Worm (Caenorhabditis elegans) whole organism, late embryonic: ENCODE data around the gene str-79.
A peak's percentile ranks its signal among the peaks of the same experiment; 100 is the strongest.

ENCODE experiments used
- C08G9.2 ChIP-seq: sonication (generic microtip); optimal IDR thresholded peaks from 2 replicates; lab custom pipeline; 2016; ENCODE audit warnings: mild to moderate bottlenecking, missing genetic modification characterization, moderate library complexity, missing compliant biosample characterization
- ama-1 ChIP-seq: fragments of 150-350 bp; optimal IDR thresholded peaks from 2 replicates; lab custom pipeline; 2014
- ceh-14 ChIP-seq: sonication (generic microtip); optimal IDR thresholded peaks from 2 replicates; lab custom pipeline; 2016; ENCODE audit warnings: missing genotype, missing genetic modification characterization, missing compliant biosample characterization
- ceh-18 ChIP-seq: sonication (generic microtip); optimal IDR thresholded peaks from 2 replicates; lab custom pipeline; 2016; ENCODE audit warnings: missing genetic modification characterization, missing compliant biosample characterization
- ceh-19 ChIP-seq: fragments of 200-800 bp; sonication (Bioruptor generic); optimal IDR thresholded peaks from 2 replicates; lab custom pipeline; 2018; ENCODE audit warnings: mild to moderate bottlenecking, missing genetic modification characterization, missing compliant biosample characterization
- ceh-2 ChIP-seq: sonication (generic microtip); optimal IDR thresholded peaks from 2 replicates; lab custom pipeline; 2016; ENCODE audit warnings: missing genotype, missing genetic modification characterization, missing compliant biosample characterization
- ceh-22 ChIP-seq: sonication (generic microtip); optimal IDR thresholded peaks from 2 replicates; lab custom pipeline; 2017; ENCODE audit warnings: missing biosample characterization, missing genetic modification characterization
- ceh-24 ChIP-seq: sonication (generic microtip); optimal IDR thresholded peaks from 2 replicates; lab custom pipeline; 2016; ENCODE audit warnings: mild to moderate bottlenecking, missing genetic modification characterization, missing compliant biosample characterization
- ceh-31 ChIP-seq: sonication (generic microtip); optimal IDR thresholded peaks from 2 replicates; lab custom pipeline; 2016; ENCODE audit warnings: missing genetic modification characterization, missing compliant biosample characterization
- ceh-45 ChIP-seq: fragments of 200-800 bp; sonication (Bioruptor generic); IDR thresholded peaks from 2 replicates; pipeline ENCODE4 v1.3.6; 2022; ENCODE audit warnings: missing genetic modification reagents, missing genetic modification characterization, missing compliant biosample characterization
- ceh-48 ChIP-seq: sonication (generic microtip); optimal IDR thresholded peaks from 2 replicates; lab custom pipeline; 2016; ENCODE audit warnings: missing genetic modification characterization, inconsistent platforms, missing compliant biosample characterization
- ceh-6 ChIP-seq: fragments of 200-800 bp; sonication (Bioruptor generic); optimal IDR thresholded peaks from 2 replicates; lab custom pipeline; 2018; ENCODE audit warnings: mild to moderate bottlenecking, missing genetic modification characterization, missing compliant biosample characterization
- ceh-9 ChIP-seq: sonication (generic microtip); optimal IDR thresholded peaks from 2 replicates; lab custom pipeline; 2016; ENCODE audit warnings: mild to moderate bottlenecking, missing genetic modification characterization, inconsistent platforms, missing compliant biosample characterization
- che-1 ChIP-seq: sonication (generic microtip); optimal IDR thresholded peaks from 2 replicates; lab custom pipeline; 2016; ENCODE audit warnings: mild to moderate bottlenecking, missing genetic modification characterization, missing compliant biosample characterization
- dmd-4 ChIP-seq: sonication (generic microtip); optimal IDR thresholded peaks from 2 replicates; lab custom pipeline; 2016; ENCODE audit warnings: borderline replicate concordance, missing genetic modification characterization, missing compliant biosample characterization
- elt-2 ChIP-seq: sonication (generic microtip); optimal IDR thresholded peaks from 2 replicates; lab custom pipeline; 2016; ENCODE audit warnings: missing genetic modification reagents, missing genetic modification characterization, missing compliant biosample characterization
- fax-1 ChIP-seq: sonication (generic microtip); optimal IDR thresholded peaks from 2 replicates; lab custom pipeline; 2016; ENCODE audit warnings: missing genotype, missing genetic modification characterization, missing compliant biosample characterization
- fkh-10 ChIP-seq: fragments of 150-350 bp; optimal IDR thresholded peaks from 2 replicates; lab custom pipeline; 2014; ENCODE audit warnings: missing biosample characterization, missing genetic modification reagents, missing genetic modification characterization
- hlh-13 ChIP-seq: fragments of 200-800 bp; sonication (Bioruptor generic); optimal IDR thresholded peaks from 2 replicates; lab custom pipeline; 2018; ENCODE audit warnings: mild to moderate bottlenecking, missing genetic modification characterization, missing compliant biosample characterization
- hlh-15 ChIP-seq: sonication (generic microtip); optimal IDR thresholded peaks from 2 replicates; lab custom pipeline; 2016; ENCODE audit warnings: missing genetic modification characterization, missing compliant biosample characterization
- hlh-6 ChIP-seq: sonication (generic microtip); optimal IDR thresholded peaks from 2 replicates; lab custom pipeline; 2016; ENCODE audit warnings: missing genotype, missing genetic modification characterization, missing compliant biosample characterization
- hlh-8 ChIP-seq: sonication (generic microtip); optimal IDR thresholded peaks from 2 replicates; lab custom pipeline; 2016; ENCODE audit warnings: missing genotype, missing genetic modification characterization, missing compliant biosample characterization
- lim-6 ChIP-seq: sonication (generic microtip); optimal IDR thresholded peaks from 2 replicates; lab custom pipeline; 2016; ENCODE audit warnings: missing genetic modification characterization, missing compliant biosample characterization
- lin-11 ChIP-seq: fragments of 200-800 bp; sonication (Bioruptor generic); optimal IDR thresholded peaks from 2 replicates; lab custom pipeline; 2018; ENCODE audit warnings: mild to moderate bottlenecking, missing genetic modification characterization, missing compliant biosample characterization
- mec-3 ChIP-seq: sonication (generic microtip); optimal IDR thresholded peaks from 2 replicates; lab custom pipeline; 2016; ENCODE audit warnings: borderline replicate concordance, missing genetic modification characterization, missing compliant biosample characterization
- nfya-1 ChIP-seq: sonication (generic microtip); optimal IDR thresholded peaks from 2 replicates; lab custom pipeline; 2017; ENCODE audit warnings: missing genetic modification characterization, mild to moderate bottlenecking, missing compliant biosample characterization, antibody characterized with exemption, moderate library complexity
- pag-3 ChIP-seq: sonication (generic microtip); optimal IDR thresholded peaks from 2 replicates; lab custom pipeline; 2016; ENCODE audit warnings: missing compliant biosample characterization, missing genetic modification characterization, borderline replicate concordance
- pha-2 ChIP-seq: sonication (generic microtip); optimal IDR thresholded peaks from 2 replicates; lab custom pipeline; 2017; ENCODE audit warnings: mild to moderate bottlenecking, missing genetic modification characterization, missing compliant biosample characterization
- pha-4 ChIP-seq: fragments of 150-350 bp; optimal IDR thresholded peaks from 2 replicates; lab custom pipeline; 2018; ENCODE audit warnings: missing biosample characterization, missing genetic modification reagents, missing genetic modification characterization
- pros-1 ChIP-seq: fragments of 150-350 bp; optimal IDR thresholded peaks from 2 replicates; lab custom pipeline; 2014; ENCODE audit warnings: missing biosample characterization, missing genetic modification reagents, missing genetic modification characterization
- rnt-1 ChIP-seq: sonication (generic microtip); optimal IDR thresholded peaks from 2 replicates; lab custom pipeline; 2016; ENCODE audit warnings: missing genetic modification characterization, missing compliant biosample characterization
- sdc-2 ChIP-seq: sonication (generic microtip); optimal IDR thresholded peaks from 2 replicates; lab custom pipeline; 2016; ENCODE audit warnings: missing genotype, missing genetic modification characterization, missing compliant biosample characterization
- sox-4 ChIP-seq: sonication (generic microtip); optimal IDR thresholded peaks from 2 replicates; lab custom pipeline; 2017; ENCODE audit warnings: mild to moderate bottlenecking, missing genetic modification characterization, inconsistent platforms, missing compliant biosample characterization
- tbx-2 ChIP-seq: sonication (generic microtip); optimal IDR thresholded peaks from 2 replicates; lab custom pipeline; 2016; ENCODE audit warnings: missing genetic modification characterization, missing compliant biosample characterization
- unc-3 ChIP-seq, 2 experiments: fragments of 200-800 bp in 1 of 2; sonication (Bioruptor generic) in 1 of 2; sonication (generic microtip) in 1 of 2; conservative IDR thresholded peaks in 1 of 2; optimal IDR thresholded peaks in 1 of 2; 2 replicates each; pipeline versions ENCODE4 v1.3.6 to Lab custom; 2016 to 2022; ENCODE audit warnings: missing compliant biosample characterization in 2 of 2, missing genetic modification characterization in 2 of 2, missing genetic modification reagents in 1 of 2
- unc-42 ChIP-seq: sonication (generic microtip); optimal IDR thresholded peaks from 2 replicates; lab custom pipeline; 2016; ENCODE audit warnings: missing genotype, missing genetic modification characterization, missing compliant biosample characterization
- unc-55 ChIP-seq: sonication (generic microtip); optimal IDR thresholded peaks from 2 replicates; lab custom pipeline; 2017; ENCODE audit warnings: missing biosample characterization, missing genetic modification reagents, missing genetic modification characterization

The str-79 gene

DNA sequence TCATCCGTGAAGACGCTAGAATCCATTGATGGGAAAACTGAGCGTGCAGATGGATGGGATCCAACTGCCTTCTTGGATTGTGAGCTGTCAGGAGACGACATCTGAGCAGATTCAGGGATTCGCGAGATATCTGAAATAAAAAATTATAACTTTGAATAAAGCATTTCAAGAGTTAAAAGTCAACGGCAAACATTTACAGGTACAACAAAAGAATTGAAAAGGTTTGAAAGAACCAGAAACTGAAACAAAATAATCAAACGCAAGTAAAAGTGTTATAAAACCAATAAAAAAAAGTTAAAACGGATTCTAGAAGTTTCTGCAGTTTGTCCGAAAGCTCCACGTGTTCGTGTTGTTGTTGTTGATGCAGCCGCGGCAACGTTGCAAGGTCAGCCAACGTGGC, 29.8 kb upstream of the str-79 start, which contains the start of gene Y59E1A.4:
Gene Y59E1A.4, minus strand, starts transcription at position 101 of the 400 bp plus-strand sequence.
- no peak for TF ChIP-seq unc-42 (tag; lab: Kevin White, UChicago)
- no peak for TF ChIP-seq lin-11 (tag; lab: Kevin White, UChicago)
- TF ChIP-seq sdc-2 (tag; lab: Kevin White, UChicago), result no peak
- no peak for TF ChIP-seq pros-1 (tag; lab: Kevin White, UChicago)
- no peak for TF ChIP-seq fax-1 (tag; lab: Kevin White, UChicago)
- no peak for TF ChIP-seq ceh-48
- no peak for TF ChIP-seq hlh-15 (tag; lab: Kevin White, UChicago)
- TF ChIP-seq C08G9.2 (tag; lab: Kevin White, UChicago), result no peak
- no peak for TF ChIP-seq hlh-6 (tag; lab: Kevin White, UChicago)
- TF ChIP-seq unc-3 (GFP tag; conservative IDR thresholded peaks at IDR 0.05; lab: Robert Waterston, UW), result no peak
- TF ChIP-seq unc-3 (tag; optimal IDR thresholded peaks at IDR 0.05; lab: Kevin White, UChicago), result no peak
- no peak for TF ChIP-seq sox-4
- TF ChIP-seq elt-2, result no peak
- TF ChIP-seq ceh-6, result no peak
- TF ChIP-seq ama-1, result no peak
- no peak for TF ChIP-seq ceh-2 (tag; lab: Kevin White, UChicago)

DNA sequence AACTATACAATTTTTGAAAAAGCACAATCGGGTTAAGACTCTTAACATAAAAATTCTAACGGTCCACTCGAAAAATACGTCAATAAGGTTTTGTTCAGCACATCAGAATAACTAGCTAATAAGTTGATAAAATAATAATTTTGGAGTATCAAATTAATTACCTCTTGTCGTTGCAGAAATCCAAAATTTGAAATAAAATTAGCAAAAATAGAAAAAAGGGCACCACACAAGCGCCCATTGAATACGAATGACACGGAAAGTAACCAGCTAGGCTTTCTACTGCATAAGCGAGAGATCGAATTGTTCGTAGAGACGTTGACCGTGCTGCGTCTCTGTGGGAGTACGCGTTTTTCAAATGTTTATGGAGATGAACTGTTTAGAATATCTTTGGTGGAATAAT, 10.6 kb upstream of the str-79 start:
- no peak for TF ChIP-seq unc-55 (GFP tag; lab: Kevin White, UChicago)
- no peak for TF ChIP-seq hlh-13 (GFP tag; lab: Kevin White, UChicago)
- no peak for TF ChIP-seq ceh-6
- no peak for TF ChIP-seq ceh-19 (GFP tag; lab: Kevin White, UChicago)
- no peak for TF ChIP-seq pag-3
- no peak for TF ChIP-seq pha-2 (tag; lab: Kevin White, UChicago)
- TF ChIP-seq hlh-6 (tag; lab: Kevin White, UChicago), result no peak
- no peak for TF ChIP-seq ceh-24 (tag; lab: Kevin White, UChicago)
- no peak for TF ChIP-seq dmd-4 (tag; lab: Kevin White, UChicago)
- TF ChIP-seq ceh-31 (tag; lab: Kevin White, UChicago), result no peak
- no peak for TF ChIP-seq pros-1 (tag; lab: Kevin White, UChicago)
- TF ChIP-seq mec-3 (tag; lab: Kevin White, UChicago), result no peak
- no peak for TF ChIP-seq C08G9.2 (tag; lab: Kevin White, UChicago)
- no peak for TF ChIP-seq ceh-22 (tag; lab: Kevin White, UChicago)
- TF ChIP-seq unc-3 (GFP tag; conservative IDR thresholded peaks at IDR 0.05; lab: Robert Waterston, UW), result no peak
- TF ChIP-seq unc-3 (tag; optimal IDR thresholded peaks at IDR 0.05; lab: Kevin White, UChicago), result no peak
- no peak for TF ChIP-seq tbx-2 (tag; lab: Kevin White, UChicago)
- TF ChIP-seq ceh-18 (tag; lab: Kevin White, UChicago), result no peak
- no peak for TF ChIP-seq lim-6 (tag; lab: Kevin White, UChicago)
- TF ChIP-seq, all 69 proteins: peak for 0

DNA sequence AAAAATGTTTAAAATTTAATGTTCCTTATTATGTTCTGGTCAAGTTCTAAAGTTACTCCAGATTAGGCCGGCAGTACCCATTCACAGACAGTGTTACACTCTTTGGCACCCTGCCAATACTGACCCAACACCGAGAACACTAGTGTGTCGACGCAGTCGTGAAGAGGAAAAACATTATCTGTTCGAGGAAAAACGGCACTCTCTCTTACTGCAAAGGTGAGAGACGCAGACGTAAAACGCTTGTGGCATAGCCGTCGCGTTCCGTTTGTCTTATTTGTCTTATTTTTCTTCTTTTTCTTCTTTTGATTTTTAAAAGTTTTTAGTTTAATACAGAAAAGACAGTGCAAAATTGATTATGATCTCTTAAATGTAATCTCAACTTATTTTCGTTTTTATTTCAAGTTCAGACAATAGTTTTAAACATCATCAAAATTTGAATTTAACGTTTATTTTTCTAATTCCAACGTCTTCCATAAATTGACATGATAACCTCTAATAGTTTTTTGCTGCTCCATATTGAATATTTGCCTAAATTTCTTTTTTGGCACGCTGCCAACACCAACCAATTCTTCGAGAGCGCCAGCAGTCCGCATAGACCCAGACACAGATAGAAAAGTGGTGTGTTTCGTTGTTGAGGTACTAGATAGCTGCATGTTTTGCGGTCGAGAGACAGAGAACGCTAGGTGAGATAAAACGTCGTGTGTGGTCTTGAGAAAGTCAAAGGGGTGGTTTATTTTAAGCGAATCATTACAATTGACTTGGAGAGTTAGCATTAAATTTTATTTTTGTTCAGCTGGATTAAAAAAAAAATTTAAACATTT, 8.6 kb upstream of the str-79 start:
- TF ChIP-seq rnt-1, result peak; percentile 93
- TF ChIP-seq ceh-14 (tag; lab: Kevin White, UChicago), result no peak
- TF ChIP-seq ceh-45 (GFP tag; lab: Robert Waterston, UW), result no peak
- TF ChIP-seq dmd-4 (tag; lab: Kevin White, UChicago), result no peak
- no peak for TF ChIP-seq hlh-8 (tag; lab: Kevin White, UChicago)
- peak; percentile 95 for TF ChIP-seq sdc-2 (tag; lab: Kevin White, UChicago)
- no peak for TF ChIP-seq che-1 (tag; lab: Kevin White, UChicago)
- no peak for TF ChIP-seq pha-4 (tag; lab: Kevin White, UChicago)
- TF ChIP-seq nfya-1 (tag; lab: Kevin White, UChicago), result peak; percentile 9
- no peak for TF ChIP-seq ceh-24 (tag; lab: Kevin White, UChicago)
- no peak for TF ChIP-seq ceh-18 (tag; lab: Kevin White, UChicago)
- no peak for TF ChIP-seq fkh-10 (GFP tag; lab: Kevin White, UChicago)
- TF ChIP-seq ceh-6, result no peak
- no peak for TF ChIP-seq ceh-9 (tag; lab: Kevin White, UChicago)
- no peak for TF ChIP-seq ceh-22 (tag; lab: Kevin White, UChicago)
- TF ChIP-seq, all 69 proteins: peak for 3
